Fruit fly (Drosophila melanogaster) whole organism, wandering third instar larva: ENCODE data around the gene Taf11.
A peak's percentile ranks its signal among the peaks of the same experiment; 100 is the strongest.

Source experiments
- Abd-B ChIP-seq: fragments of >200 bp; optimal IDR thresholded peaks from 2 replicates; lab custom pipeline; 2017; ENCODE audit warnings: missing biosample characterization, missing genetic modification characterization
- CG9705 ChIP-seq: fragments of 200-800 bp; sonication (Bioruptor generic); optimal IDR thresholded peaks from 2 replicates; lab custom pipeline; 2018; ENCODE audit warnings: missing biosample characterization, mild to moderate bottlenecking, missing genetic modification characterization
- GATAd ChIP-seq: sonication (Bioruptor generic); optimal IDR thresholded peaks from 2 replicates; lab custom pipeline; 2016; ENCODE audit warnings: missing biosample characterization, missing genetic modification characterization
- HLH106 ChIP-seq: fragments of 200-800 bp; optimal IDR thresholded peaks from 3 replicates; lab custom pipeline; 2019; ENCODE audit warnings: missing biosample characterization, mild to moderate bottlenecking, missing genetic modification characterization, moderate library complexity
- Hnf4 ChIP-seq: fragments of 200-800 bp; sonication (Bioruptor generic); optimal IDR thresholded peaks from 2 replicates; lab custom pipeline; 2016; ENCODE audit warnings: missing biosample characterization, mild to moderate bottlenecking, missing genetic modification characterization
- Hr78 ChIP-seq: fragments of >200 bp; optimal IDR thresholded peaks from 2 replicates; lab custom pipeline; 2017; ENCODE audit warnings: missing biosample characterization, missing genetic modification characterization
- Hr83 ChIP-seq: fragments of 200-300 bp; sonication (Bioruptor generic); optimal IDR thresholded peaks from 2 replicates; lab custom pipeline; 2016; ENCODE audit warnings: missing biosample characterization, mild to moderate bottlenecking, missing genetic modification characterization, moderate library complexity; ENCODE audit not compliant: poor library complexity, severe bottlenecking
- Jra ChIP-seq: sonication (Bioruptor generic); optimal IDR thresholded peaks from 2 replicates; lab custom pipeline; 2016; ENCODE audit warnings: missing biosample characterization, missing genetic modification characterization
- Mio ChIP-seq: sonication (Bioruptor generic); optimal IDR thresholded peaks from 2 replicates; lab custom pipeline; 2016; ENCODE audit warnings: missing biosample characterization, missing genetic modification characterization
- Myc ChIP-seq: fragments of >200 bp; optimal IDR thresholded peaks from 2 replicates; lab custom pipeline; 2017
- N ChIP-seq: fragments of >200 bp; optimal IDR thresholded peaks from 2 replicates; lab custom pipeline; 2018; ENCODE audit warnings: missing biosample characterization, missing external identifiers, missing genetic modification characterization
- OdsH ChIP-seq: fragments of 200-800 bp; sonication (Bioruptor generic); optimal IDR thresholded peaks from 2 replicates; lab custom pipeline; 2016; ENCODE audit warnings: missing biosample characterization, mild to moderate bottlenecking, missing genetic modification characterization
- Rel ChIP-seq, 2 experiments: fragments of 200-800 bp; sonication (Bioruptor generic) in 1 of 2; optimal IDR thresholded peaks; 2 replicates in 1 of 2; 3 replicates in 1 of 2; lab custom pipeline; 2016 to 2019; ENCODE audit warnings: mild to moderate bottlenecking in 2 of 2, missing biosample characterization in 2 of 2, missing genetic modification characterization in 2 of 2, moderate library complexity in 1 of 2
- Sp1 ChIP-seq: fragments of 200-800 bp; sonication (Bioruptor generic); optimal IDR thresholded peaks from 3 replicates; lab custom pipeline; 2019; ENCODE audit warnings: missing biosample characterization, mild to moderate bottlenecking, missing genetic modification characterization, moderate library complexity
- Vsx2 ChIP-seq: fragments of 200-300, 225-300 bp; sonication (Bioruptor generic); optimal IDR thresholded peaks from 2 replicates; lab custom pipeline; 2018; ENCODE audit warnings: missing biosample characterization, missing genetic modification characterization; ENCODE audit not compliant: partially characterized antibody
- br ChIP-seq: fragments of 200-800 bp; sonication (Bioruptor generic); optimal IDR thresholded peaks from 2 replicates; lab custom pipeline; 2016; ENCODE audit warnings: missing biosample characterization, missing genetic modification characterization
- brk ChIP-seq: fragments of 200-800 bp; sonication (Bioruptor generic); optimal IDR thresholded peaks from 2 replicates; lab custom pipeline; 2016; ENCODE audit warnings: missing biosample characterization, mild to moderate bottlenecking, missing genetic modification characterization
- dl ChIP-seq, 2 experiments: fragments of 175-275, 200-275 bp in 1 of 2; fragments of 200-275 bp in 1 of 2; sonication (Bioruptor generic); optimal IDR thresholded peaks; lab custom pipeline; 2018; ENCODE audit warnings: mild to moderate bottlenecking in 2 of 2, missing biosample characterization in 2 of 2, missing genetic modification characterization in 2 of 2, moderate library complexity in 2 of 2; ENCODE audit not compliant: partially characterized antibody in 2 of 2, insufficient read depth in 1 of 2
- dmrt93B ChIP-seq: fragments of 200-800 bp; sonication (Bioruptor generic); optimal IDR thresholded peaks from 2 replicates; lab custom pipeline; 2018; ENCODE audit warnings: missing biosample characterization, mild to moderate bottlenecking, missing genetic modification characterization
- dsf ChIP-seq: sonication (Bioruptor generic); optimal IDR thresholded peaks from 2 replicates; lab custom pipeline; 2016; ENCODE audit warnings: missing biosample characterization, missing genetic modification characterization, borderline replicate concordance
- ey ChIP-seq: fragments of 200-800 bp; sonication (Bioruptor generic); optimal IDR thresholded peaks from 2 replicates; lab custom pipeline; 2016; ENCODE audit warnings: missing biosample characterization, missing genetic modification characterization
- foxo ChIP-seq, 2 experiments: fragments of 200-800 bp; sonication (Bioruptor generic); optimal IDR thresholded peaks; 2 replicates in 1 of 2; 3 replicates in 1 of 2; lab custom pipeline; 2016 to 2017; ENCODE audit warnings: missing biosample characterization in 2 of 2, missing genetic modification characterization in 2 of 2
- h ChIP-seq: fragments of 200-800 bp; sonication (Bioruptor generic); optimal IDR thresholded peaks from 3 replicates; lab custom pipeline; 2016; ENCODE audit warnings: missing biosample characterization, mild to moderate bottlenecking, missing genetic modification characterization
- jim ChIP-seq: fragments of 175-275, 200-325 bp; sonication (Bioruptor generic); optimal IDR thresholded peaks from 2 replicates; lab custom pipeline; 2016; ENCODE audit warnings: missing biosample characterization, mild to moderate bottlenecking, missing genetic modification characterization
- lola ChIP-seq: fragments of >200 bp; optimal IDR thresholded peaks from 2 replicates; lab custom pipeline; 2017; ENCODE audit warnings: missing biosample characterization, missing genetic modification characterization
- psq ChIP-seq: fragments of 200-800 bp; sonication (Bioruptor generic); optimal IDR thresholded peaks from 3 replicates; lab custom pipeline; 2017; ENCODE audit warnings: missing biosample characterization, mild to moderate bottlenecking, missing genetic modification characterization, moderate library complexity
- rgr ChIP-seq: fragments of 200-800 bp; sonication (Bioruptor generic); optimal IDR thresholded peaks from 3 replicates; lab custom pipeline; 2016; ENCODE audit warnings: missing biosample characterization, mild to moderate bottlenecking, missing genetic modification characterization
- sage ChIP-seq: fragments of 200-800 bp; sonication (Bioruptor generic); optimal IDR thresholded peaks from 2 replicates; lab custom pipeline; 2016; ENCODE audit warnings: missing biosample characterization, mild to moderate bottlenecking, missing genetic modification characterization
- tai ChIP-seq: sonication (Bioruptor generic); optimal IDR thresholded peaks from 2 replicates; lab custom pipeline; 2016; ENCODE audit warnings: missing biosample characterization, missing genetic modification characterization
- usp ChIP-seq: fragments of >200 bp; optimal IDR thresholded peaks from 2 replicates; lab custom pipeline; 2017; ENCODE audit warnings: missing biosample characterization, missing genetic modification characterization
- woc ChIP-seq: sonication (Bioruptor generic); optimal IDR thresholded peaks from 2 replicates; lab custom pipeline; 2016; ENCODE audit warnings: missing biosample characterization, mild to moderate bottlenecking, missing genetic modification characterization

Gene Taf11

DNA sequence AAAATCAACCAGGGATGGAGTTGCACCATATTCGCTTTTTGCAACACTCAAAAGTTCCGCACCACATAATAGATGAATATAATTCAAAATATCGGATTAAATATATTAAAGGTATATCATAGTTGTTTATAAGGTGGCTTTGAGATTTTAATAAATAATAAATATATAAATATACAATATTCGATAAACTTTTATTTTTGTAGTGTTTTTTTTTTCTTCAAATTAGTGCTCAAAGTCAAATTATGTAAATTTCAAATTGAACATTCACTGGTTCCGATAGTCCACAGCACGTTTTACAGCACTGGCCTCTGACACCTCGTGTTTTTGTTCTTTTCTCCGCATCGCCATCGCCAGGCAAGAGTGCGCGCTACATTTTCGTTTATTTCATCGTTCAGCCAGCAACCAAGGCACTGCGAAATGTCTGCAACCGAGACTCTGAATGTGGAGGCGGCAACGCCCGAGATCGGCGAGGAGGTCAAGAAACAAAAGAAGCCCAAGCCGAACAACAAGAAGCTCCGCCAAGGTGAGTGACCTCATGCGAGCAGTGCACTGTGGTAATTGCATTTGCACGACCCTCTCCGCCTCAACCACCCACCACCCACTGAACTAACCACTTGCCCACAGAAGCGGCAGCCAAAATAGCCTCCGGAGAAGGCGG lies at the start of gene Taf11, which contains the start of gene und:
Gene Taf11, minus strand, starts transcription at position 51 of the 658 bp plus-strand sequence.
Gene und, plus strand, starts transcription at position 158 of the 658 bp plus-strand sequence.
- TF ChIP-seq sage (GFP tag; lab: Kevin White, UChicago) (no peak), lola (GFP tag; lab: Kevin White, UChicago) (no peak), foxo (GFP tag; optimal IDR thresholded peaks at IDR 0.05; lab: Kevin White, UChicago) (peak in 1 of 2 experiments; percentile 58), dmrt93B (GFP tag; lab: Kevin White, UChicago) (peak; percentile 43), usp (no peak), Jra (GFP tag; lab: Kevin White, UChicago) (no peak), CG9705 (GFP tag; lab: Kevin White, UChicago) (peak; percentile 41), Myc (lab: Kevin White, UChicago) (peak; percentile 78), GATAd (GFP tag; lab: Kevin White, UChicago) (no peak), Sp1 (GFP tag; lab: Kevin White, UChicago) (no peak), Abd-B (GFP tag; lab: Kevin White, UChicago) (no peak), h (GFP tag; lab: Kevin White, UChicago) (peak; percentile 65), br (GFP tag; lab: Kevin White, UChicago) (no peak), HLH106 (tag; lab: Kevin White, UChicago) (peak; percentile 48), psq (GFP tag; lab: Kevin White, UChicago) (peak; percentile 49), Hr78 (no peak), N (GFP tag; lab: Kevin White, UChicago) (no peak)

DNA sequence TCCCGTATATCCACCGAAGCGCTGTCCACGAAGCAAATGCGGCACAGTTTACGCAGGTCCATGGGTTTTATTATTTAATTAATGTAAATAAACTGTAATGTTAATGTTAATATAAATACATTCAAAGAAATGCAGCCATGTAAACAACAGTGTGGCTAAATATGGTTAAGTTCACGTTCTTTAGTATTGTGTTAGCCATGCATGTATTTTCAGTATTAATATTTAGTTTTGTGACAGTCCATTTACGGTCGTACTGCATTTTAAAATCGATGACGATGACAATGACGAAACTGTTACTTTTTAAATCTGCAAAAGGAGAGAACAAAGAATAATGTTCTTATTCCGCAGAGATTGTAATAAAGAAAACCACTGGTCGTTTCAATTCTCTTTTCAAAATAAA lies 29.9 kb upstream of the Taf11 start, which contains the start of gene CG13123:
Gene CG13123, minus strand, starts transcription at position 163 of the 400 bp plus-strand sequence.
- TF ChIP-seq brk (peak; percentile 58), tai (GFP tag; lab: Kevin White, UChicago) (no peak)
- TF ChIP-seq, all 38 proteins: peak for 1

DNA sequence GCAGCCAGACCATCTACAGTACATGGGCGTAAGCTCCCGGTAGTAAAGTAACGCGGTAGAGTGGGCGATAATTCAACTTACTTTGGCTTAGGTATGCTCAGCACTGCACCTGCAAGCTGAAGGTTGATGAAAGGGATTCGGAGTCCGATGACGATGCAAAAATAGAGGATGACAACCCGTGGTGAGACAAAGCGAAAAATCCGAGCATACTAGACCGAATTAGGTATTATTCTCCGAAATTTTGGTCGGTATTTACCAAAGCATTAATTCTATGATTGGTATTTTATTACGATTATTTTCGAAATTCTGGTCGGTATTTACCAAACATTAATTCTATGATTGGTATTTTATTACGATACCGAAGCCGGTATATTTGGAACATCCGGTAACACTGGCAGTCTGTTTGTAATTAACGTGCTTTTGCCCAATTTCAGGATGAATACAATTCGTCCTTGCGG lies 27.5 kb upstream of the Taf11 start, which contains the start of gene CG4036:
Gene CG4036, plus strand, starts transcription at position 348 of the 458 bp plus-strand sequence.
- TF ChIP-seq Rel (GFP tag; optimal IDR thresholded peaks at IDR 0.05; lab: Kevin White, UChicago) = no peak
- TF ChIP-seq Rel (tag; optimal IDR thresholded peaks at IDR 0.05; lab: Kevin White, UChicago) = peak; percentile 29
- no peak for TF ChIP-seq rgr
- TF ChIP-seq Hnf4 = peak; percentile 18
- TF ChIP-seq ey (GFP tag; lab: Kevin White, UChicago) = no peak
- peak; percentile 46 for TF ChIP-seq Myc (lab: Kevin White, UChicago)
- TF ChIP-seq, all 38 proteins: peak for 3

DNA sequence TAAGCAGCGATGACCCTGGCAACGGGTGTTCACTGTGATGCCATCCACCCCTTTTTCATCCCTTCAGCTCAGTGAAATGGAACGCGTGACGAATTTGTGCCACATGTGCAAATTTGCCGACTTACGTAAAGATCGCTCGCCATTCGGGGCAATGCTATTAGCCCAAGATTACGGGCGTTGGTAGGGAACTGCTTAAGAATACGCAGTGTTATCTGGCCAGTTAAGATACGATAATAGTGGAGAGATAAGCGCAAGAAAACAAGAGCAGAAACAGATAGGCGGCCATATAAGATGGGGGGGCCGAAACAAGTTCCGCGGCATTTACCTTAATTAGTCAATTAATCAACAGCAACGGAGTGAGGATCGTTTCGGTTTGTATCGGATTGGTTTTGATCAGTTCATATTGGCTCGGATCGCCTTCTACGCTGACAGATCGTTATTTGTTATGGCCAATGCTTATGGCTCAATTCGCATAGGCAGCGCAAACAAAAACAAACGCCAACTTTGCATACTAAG lies 22.9 kb upstream of the Taf11 start:
- TF ChIP-seq dl (GFP tag; optimal IDR thresholded peaks at IDR 0.05; lab: Kevin White, UChicago; ENCODE audit: insufficient read depth in 1 of 2, partially characterized antibody in 2 of 2) (no peak), Hr83 (GFP tag; lab: Kevin White, UChicago) (peak; percentile 59), ey (GFP tag; lab: Kevin White, UChicago) (no peak), HLH106 (tag; lab: Kevin White, UChicago) (no peak), Abd-B (GFP tag; lab: Kevin White, UChicago) (no peak), usp (no peak), woc (GFP tag; lab: Kevin White, UChicago) (no peak), OdsH (peak; percentile 59), br (GFP tag; lab: Kevin White, UChicago) (peak; percentile 69), Hr78 (no peak), sage (GFP tag; lab: Kevin White, UChicago) (no peak), foxo (GFP tag; optimal IDR thresholded peaks at IDR 0.05; lab: Kevin White, UChicago) (peak in 1 of 2 experiments; percentile 12), N (GFP tag; lab: Kevin White, UChicago) (no peak), rgr (peak; percentile 59), Hnf4 (peak; percentile 39), h (GFP tag; lab: Kevin White, UChicago) (peak; percentile 29)

DNA sequence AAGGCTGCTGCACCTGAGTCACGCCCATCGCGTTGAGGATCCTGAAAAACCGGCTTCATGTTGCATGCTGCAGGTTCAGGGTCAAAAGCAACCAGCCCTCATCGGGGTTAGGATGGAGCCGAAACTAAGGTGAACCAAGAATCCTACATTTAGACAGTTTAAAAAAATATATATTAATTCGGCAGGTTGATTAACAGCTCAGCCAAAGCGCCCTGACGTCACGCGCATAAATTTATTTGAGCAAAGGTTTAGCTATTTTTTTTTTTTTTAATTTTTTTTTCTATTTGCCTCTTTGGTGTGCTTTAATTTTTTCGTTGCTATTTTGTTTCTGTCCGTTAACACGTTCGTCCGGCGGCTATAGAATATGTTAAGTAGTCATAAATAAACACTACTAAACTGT lies 21.4 kb upstream of the Taf11 start:
- TF ChIP-seq Vsx2 (GFP tag; lab: Kevin White, UChicago) (no peak), CG9705 (GFP tag; lab: Kevin White, UChicago) (no peak), jim (GFP tag; lab: Kevin White, UChicago) (no peak), dsf (GFP tag; lab: Kevin White, UChicago) (no peak), psq (GFP tag; lab: Kevin White, UChicago) (no peak), N (GFP tag; lab: Kevin White, UChicago) (no peak), h (GFP tag; lab: Kevin White, UChicago) (no peak), dl (GFP tag; optimal IDR thresholded peaks at IDR 0.05; lab: Kevin White, UChicago; ENCODE audit: insufficient read depth in 1 of 2, partially characterized antibody in 2 of 2) (no peak), Mio (GFP tag; lab: Kevin White, UChicago) (no peak), Hr78 (no peak)
